Worm (Caenorhabditis elegans): ENCODE measurements around the gene F49E2.2.

F49E2.2 gene

ce11 chrX:9560931-9561330 lies 5.6 kb upstream of the F49E2.2 start:
- TF ChIP-seq B0261.1 (tag; optimal IDR thresholded peaks at IDR 0.05) (peak; percentile 79), B0336.3 (GFP tag; IDR thresholded peaks at IDR 0.05) (0 out of 2 replicates have a peak, but pooled peaks have one; percentile 45), die-1 (tag; optimal IDR thresholded peaks at IDR 0.05) (peak; percentile 63), zim-3 (tag; optimal IDR thresholded peaks at IDR 0.05) (peak; percentile 79), D2030.7 (GFP tag; IDR thresholded peaks at IDR 0.05) (peak; percentile 57), rcor-1 (GFP tag; IDR thresholded peaks at IDR 0.05) (peak; percentile 60), ztf-18 (tag; optimal IDR thresholded peaks at IDR 0.05) (peak; percentile 40), aptf-3 (GFP tag; IDR thresholded peaks at IDR 0.05) (0 out of 2 replicates have a peak, but pooled peaks have one; percentile 58), F10E7.11 (tag; optimal IDR thresholded peaks at IDR 0.05) (no peak), tbx-9 (tag; optimal IDR thresholded peaks at IDR 0.05; ENCODE audit: borderline replicate concordance) (no peak), snpc-4 (GFP tag; optimal IDR thresholded peaks at IDR 0.05) (peak; percentile 60), snpc-4 (tag; optimal IDR thresholded peaks at IDR 0.05) (peak in 1 of 4 experiments; percentile 67), snpc-1.3 (tag; optimal IDR thresholded peaks at IDR 0.05; ENCODE audit: insufficient read depth) (peak; percentile 39), chd-7 (tag; optimal IDR thresholded peaks at IDR 0.05) (peak; percentile 63), mes-4 (tag; optimal IDR thresholded peaks at IDR 0.05) (no peak), T07F8.4 (tag; optimal IDR thresholded peaks at IDR 0.05) (no peak), Y53G8AR.9 (GFP tag; conservative IDR thresholded peaks at IDR 0.05) (0 out of 2 replicates have a peak, but pooled peaks have one; percentile 49), dpff-1 (tag; optimal IDR thresholded peaks at IDR 0.05) (no peak), nhr-90 (tag; optimal IDR thresholded peaks at IDR 0.05) (peak; percentile 40), ekl-4 (GFP tag; IDR thresholded peaks at IDR 0.05) (no peak), nhr-80 (tag; optimal IDR thresholded peaks at IDR 0.05) (peak; percentile 34), zfh-2 (GFP tag; conservative IDR thresholded peaks at IDR 0.05) (no peak), madf-10 (tag; optimal IDR thresholded peaks at IDR 0.05) (peak; percentile 35), lin-40 (tag; optimal IDR thresholded peaks at IDR 0.05) (peak; percentile 9), lin-35 (GFP tag; optimal IDR thresholded peaks at IDR 0.05) (no peak), pbrm-1 (GFP tag; IDR thresholded peaks at IDR 0.05) (peak; percentile 79), him-1 (tag; optimal IDR thresholded peaks at IDR 0.05) (peak; percentile 73), C06A6.2 (GFP tag; conservative IDR thresholded peaks at IDR 0.05) (no peak; the same call in 1 of the 2 replicates), nfya-1 (tag; optimal IDR thresholded peaks at IDR 0.05; ENCODE audit: borderline replicate concordance, insufficient read depth) (no peak), F57A8.1 (GFP tag; optimal IDR thresholded peaks at IDR 0.05) (no peak), egrh-3 (GFP tag; IDR thresholded peaks at IDR 0.05) (no peak), lin-26 (GFP tag; IDR thresholded peaks at IDR 0.05) (peak; percentile 82), rpc-1 (optimal IDR thresholded peaks at IDR 0.05) (peak; percentile 82), rpc-1 (tag; optimal IDR thresholded peaks at IDR 0.05) (peak; percentile 92), dox-1 (GFP tag; IDR thresholded peaks at IDR 0.05) (peak; percentile 53; the same call in 1 of the 2 replicates), lin-54 (GFP tag; optimal IDR thresholded peaks at IDR 0.05) (peak; percentile 48), somi-1 (GFP tag; optimal IDR thresholded peaks at IDR 0.05) (peak; percentile 25), ztf-6 (GFP tag; IDR thresholded peaks at IDR 0.05) (0 out of 2 replicates have a peak, but pooled peaks have one; percentile 79), madf-3 (GFP tag; IDR thresholded peaks at IDR 0.05) (peak; percentile 60; the same call in 1 of the 2 replicates), snpc-1.1 (tag; optimal IDR thresholded peaks at IDR 0.05; ENCODE audit: insufficient read depth) (peak; percentile 36), hsf-1 (GFP tag; IDR thresholded peaks at IDR 0.05) (0 out of 2 replicates have a peak, but pooled peaks have one; percentile 35), tbp1 (GFP tag; optimal IDR thresholded peaks at IDR 0.05) (peak; percentile 88), unc-130 (GFP tag; optimal IDR thresholded peaks at IDR 0.05) (no peak), cebp-2 (GFP tag; IDR thresholded peaks at IDR 0.05) (0 out of 2 replicates have a peak, but pooled peaks have one; percentile 56), akir-1 (GFP tag; optimal IDR thresholded peaks at IDR 0.05) (no peak), ztf-26 (tag; optimal IDR thresholded peaks at IDR 0.05) (peak; percentile 44), F52B5.7 (tag; optimal IDR thresholded peaks at IDR 0.05) (peak; percentile 54), cebp-1 (GFP tag; IDR thresholded peaks at IDR 0.05) (no peak), cebp-1 (tag; optimal IDR thresholded peaks at IDR 0.05) (peak; percentile 54)
